Fruit fly (Drosophila melanogaster): Measurements from ENCODE around the gene CG34452.

Gene CG34452

DNA sequence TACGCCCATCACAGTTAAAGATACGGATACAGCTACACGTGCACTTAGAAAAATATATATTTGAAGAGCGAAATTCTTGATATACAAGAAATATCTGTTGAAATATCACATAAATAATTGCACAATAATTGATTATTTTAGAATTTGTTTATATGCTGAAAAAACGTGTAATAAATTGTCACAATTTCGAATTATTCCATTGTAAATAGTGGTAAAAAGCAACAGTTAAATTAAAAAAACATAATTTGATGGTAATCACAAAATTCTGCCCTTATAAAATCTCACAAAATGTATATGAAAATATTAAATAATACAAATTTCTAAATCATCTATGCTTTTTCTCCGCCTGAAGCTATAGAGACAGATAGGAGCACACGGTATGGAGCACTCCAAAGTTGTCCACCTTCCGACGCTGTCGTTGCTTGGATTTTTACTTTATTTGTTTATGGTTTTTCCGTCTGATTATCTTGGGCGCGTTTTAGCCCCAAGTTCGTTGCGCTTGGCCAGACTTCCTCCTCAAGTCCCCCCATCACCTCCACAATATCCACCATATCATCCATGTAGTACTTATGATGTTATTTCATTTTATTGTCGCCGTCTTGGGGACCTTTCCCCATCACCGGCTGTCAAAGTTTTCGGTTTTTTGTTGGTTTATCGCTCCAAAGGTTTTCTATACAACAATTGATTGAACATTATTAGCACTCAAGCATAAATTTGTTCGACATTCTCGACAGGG, 16.7 kb upstream of the CG34452 start (continued):
- no peak for TF ChIP-seq maf-S (GFP tag; optimal IDR thresholded peaks at IDR 0.05)
- TF ChIP-seq hbn (GFP tag; IDR thresholded peaks at IDR 0.05; ENCODE audit: partially characterized antibody): no peak
- TF ChIP-seq CG34422 (GFP tag; IDR thresholded peaks at IDR 0.05): no peak
- TF ChIP-seq fd102C (GFP tag; optimal IDR thresholded peaks at IDR 0.05): no peak
- TF ChIP-seq sd (tag; optimal IDR thresholded peaks at IDR 0.05): peak; percentile 7
- TF ChIP-seq CG5180 (GFP tag; optimal IDR thresholded peaks at IDR 0.05): peak; percentile 30
- TF ChIP-seq CG8281 (tag; optimal IDR thresholded peaks at IDR 0.05): no peak
- no peak for TF ChIP-seq CG32532 (GFP tag; IDR thresholded peaks at IDR 0.05)
- peak; percentile 17 for TF ChIP-seq CG5245 (GFP tag; optimal IDR thresholded peaks at IDR 0.05)
- no peak for TF ChIP-seq so (GFP tag; IDR thresholded peaks at IDR 0.05)
- TF ChIP-seq tgo (GFP tag; IDR thresholded peaks at IDR 0.05): no peak
- TF ChIP-seq Doc2 (GFP tag; IDR thresholded peaks at IDR 0.05): no peak
- TF ChIP-seq Nf-YA (GFP tag; IDR thresholded peaks at IDR 0.05): no peak
- peak; percentile 0 for TF ChIP-seq tap (tag; optimal IDR thresholded peaks at IDR 0.05)
- peak; percentile 69 for TF ChIP-seq CG17359 (tag; optimal IDR thresholded peaks at IDR 0.05)
- TF ChIP-seq Xrp1 (GFP tag; IDR thresholded peaks at IDR 0.05): peak; percentile 66
- TF ChIP-seq peb (GFP tag; IDR thresholded peaks at IDR 0.05): no peak
- TF ChIP-seq Lim3 (GFP tag; IDR thresholded peaks at IDR 0.05): no peak
- peak; percentile 29 for TF ChIP-seq CG12155 (GFP tag; optimal IDR thresholded peaks at IDR 0.05)
- TF ChIP-seq CG16813 (GFP tag; IDR thresholded peaks at IDR 0.05; ENCODE audit: partially characterized antibody): no peak
- TF ChIP-seq emc (GFP tag; optimal IDR thresholded peaks at IDR 0.05): no peak
- TF ChIP-seq CG17802 (tag; optimal IDR thresholded peaks at IDR 0.05): no peak
- TF ChIP-seq ranshi (GFP tag; IDR thresholded peaks at IDR 0.05): no peak
- no peak for TF ChIP-seq ems (GFP tag; optimal IDR thresholded peaks at IDR 0.05)
- no peak for TF ChIP-seq ham (GFP tag; IDR thresholded peaks at IDR 0.05)
- peak; percentile 53 for TF ChIP-seq Spps (tag; optimal IDR thresholded peaks at IDR 0.05)
- TF ChIP-seq CG18619 (GFP tag; optimal IDR thresholded peaks at IDR 0.05): peak; percentile 69
- no peak for TF ChIP-seq shn (GFP tag; optimal IDR thresholded peaks at IDR 0.05)
- 0 out of 2 replicates have a peak, but pooled peaks have one; percentile 4 for TF ChIP-seq Rfx (GFP tag; IDR thresholded peaks at IDR 0.05)
- peak; percentile 52 for TF ChIP-seq CG15696 (tag; optimal IDR thresholded peaks at IDR 0.05)
- TF ChIP-seq CG6272 (GFP tag; IDR thresholded peaks at IDR 0.05): no peak
- TF ChIP-seq cwo (GFP tag; optimal IDR thresholded peaks at IDR 0.05): peak; percentile 34
- TF ChIP-seq vfl (GFP tag; optimal IDR thresholded peaks at IDR 0.05): no peak
- no peak for TF ChIP-seq CG3065 (GFP tag; optimal IDR thresholded peaks at IDR 0.05)
- TF ChIP-seq croc (GFP tag; conservative IDR thresholded peaks at IDR 0.05): peak; percentile 25; the same call in 1 of the 3 replicates
- TF ChIP-seq knrl (GFP tag; IDR thresholded peaks at IDR 0.05; ENCODE audit: partially characterized antibody): no peak
- TF ChIP-seq CG18764 (GFP tag; optimal IDR thresholded peaks at IDR 0.05): peak; percentile 15
- peak; percentile 28 for TF ChIP-seq run (tag; optimal IDR thresholded peaks at IDR 0.05)
- TF ChIP-seq Mrtf (GFP tag; IDR thresholded peaks at IDR 0.05): 0 out of 3 replicates have a peak, but pooled peaks have one; percentile 38
- no peak for TF ChIP-seq gsb (GFP tag; IDR thresholded peaks at IDR 0.05)
- TF ChIP-seq Hmx (GFP tag; optimal IDR thresholded peaks at IDR 0.05): no peak
- no peak for TF ChIP-seq NC2β (GFP tag; optimal IDR thresholded peaks at IDR 0.05)
- no peak for TF ChIP-seq vnd (GFP tag; IDR thresholded peaks at IDR 0.05; ENCODE audit: partially characterized antibody)
- peak; percentile 44 for TF ChIP-seq Chrac-16 (GFP tag; optimal IDR thresholded peaks at IDR 0.05)
- TF ChIP-seq aop (GFP tag; IDR thresholded peaks at IDR 0.05): no peak
- TF ChIP-seq CG16779 (GFP tag; IDR thresholded peaks at IDR 0.05): no peak
- TF ChIP-seq ash1 (GFP tag; optimal IDR thresholded peaks at IDR 0.05): no peak
- TF ChIP-seq Side (GFP tag; optimal IDR thresholded peaks at IDR 0.05): no peak
- peak; percentile 23 for TF ChIP-seq cato (GFP tag; optimal IDR thresholded peaks at IDR 0.05; ENCODE audit: borderline replicate concordance)
- no peak for TF ChIP-seq CG13287 (GFP tag; IDR thresholded peaks at IDR 0.05; ENCODE audit: partially characterized antibody)
